Fruit fly (Drosophila melanogaster) whole organism, pupa: ENCODE results near the gene fray.

ENCODE experiments used
- CG10348 ChIP-seq: fragments of 200-800 bp; sonication (Bioruptor generic); IDR thresholded peaks from 2 replicates; pipeline ENCODE4 v1.3.6; 2022; ENCODE audit warnings: missing biosample characterization, missing genetic modification characterization
- CG12605 ChIP-seq: fragments of 200-800 bp; sonication (Bioruptor generic); IDR thresholded peaks from 2 replicates; pipeline ENCODE4 v1.3.6; 2022; ENCODE audit warnings: missing biosample characterization, missing genetic modification characterization
- CG15710 ChIP-seq: fragments of 200-800 bp; sonication (Bioruptor generic); optimal IDR thresholded peaks from 2 replicates; lab custom pipeline; 2018; ENCODE audit warnings: missing biosample characterization, mild to moderate bottlenecking, missing genetic modification characterization, moderate library complexity
- CG32121 ChIP-seq: fragments of 200-800 bp; sonication (Bioruptor generic); IDR thresholded peaks from 2 replicates; pipeline ENCODE4 v1.3.6; 2022; ENCODE audit warnings: missing biosample characterization, missing genetic modification characterization
- CG34367 ChIP-seq: fragments of 200-800 bp; sonication (Bioruptor generic); optimal IDR thresholded peaks from 2 replicates; lab custom pipeline; 2018; ENCODE audit warnings: missing biosample characterization, mild to moderate bottlenecking, missing genetic modification characterization
- CG4496 ChIP-seq: fragments of 200-800 bp; sonication (Bioruptor generic); IDR thresholded peaks from 3 replicates; pipeline ENCODE4 v1.3.6; 2022; ENCODE audit warnings: missing biosample characterization, missing genetic modification characterization
- CG8301 ChIP-seq: fragments of 200-800 bp; sonication (Bioruptor generic); optimal IDR thresholded peaks from 2 replicates; lab custom pipeline; 2018; ENCODE audit warnings: missing biosample characterization, mild to moderate bottlenecking, missing genetic modification characterization
- D1 ChIP-seq: fragments of 200-800 bp; sonication (Bioruptor generic); optimal IDR thresholded peaks from 2 replicates; lab custom pipeline; 2018; ENCODE audit warnings: missing biosample characterization, mild to moderate bottlenecking, missing genetic modification characterization, moderate library complexity
- fd96Ca ChIP-seq: fragments of 200-800 bp; sonication (Bioruptor generic); IDR thresholded peaks from 3 replicates; pipeline ENCODE4 v1.3.6; 2022; ENCODE audit warnings: missing biosample characterization, missing genetic modification characterization
- gl ChIP-seq: fragments of 200-800 bp; sonication (Bioruptor generic); optimal IDR thresholded peaks from 2 replicates; lab custom pipeline; 2018; ENCODE audit warnings: missing biosample characterization, mild to moderate bottlenecking, missing genetic modification characterization
- rn ChIP-seq: fragments of 200-800 bp; sonication (Bioruptor generic); IDR thresholded peaks from 2 replicates; pipeline ENCODE4 v1.3.6; 2022; ENCODE audit warnings: missing biosample characterization, missing genetic modification characterization

dm6 chr3R:18545486-18545885 is 27.4 kb upstream of the fray start, which contains the start of gene fru:
- TF ChIP-seq CG8301 (tag; lab: Kevin White, UChicago) (no peak), CG15710 (tag; lab: Kevin White, UChicago) (no peak), CG10348 (GFP tag; lab: Robert Waterston, UW) (no peak), fd96Ca (GFP tag; lab: Robert Waterston, UW) (no peak), CG32121 (no peak), CG12605 (GFP tag; lab: Robert Waterston, UW) (no peak), CG4496 (GFP tag; lab: Robert Waterston, UW) (no peak), CG34367 (no peak), D1 (no peak), gl (tag; lab: Kevin White, UChicago) (no peak), rn (GFP tag; lab: Robert Waterston, UW) (no peak)
